Fruit fly (Drosophila melanogaster): ENCODE measurements around the gene CG13287.

- TF ChIP-seq CTCF (optimal IDR thresholded peaks at IDR 0.05) (no peak), CG8478 (optimal IDR thresholded peaks at IDR 0.05) (no peak)
These were observed 41.6 kb downstream of the CG13287 start, which contains the start of gene CG33523 for dm6 chr3L:5923646-5924122.

Data from S2 (cell line).